Fruit fly (Drosophila melanogaster): ENCODE data around the gene Plap.

Gene Plap

DNA sequence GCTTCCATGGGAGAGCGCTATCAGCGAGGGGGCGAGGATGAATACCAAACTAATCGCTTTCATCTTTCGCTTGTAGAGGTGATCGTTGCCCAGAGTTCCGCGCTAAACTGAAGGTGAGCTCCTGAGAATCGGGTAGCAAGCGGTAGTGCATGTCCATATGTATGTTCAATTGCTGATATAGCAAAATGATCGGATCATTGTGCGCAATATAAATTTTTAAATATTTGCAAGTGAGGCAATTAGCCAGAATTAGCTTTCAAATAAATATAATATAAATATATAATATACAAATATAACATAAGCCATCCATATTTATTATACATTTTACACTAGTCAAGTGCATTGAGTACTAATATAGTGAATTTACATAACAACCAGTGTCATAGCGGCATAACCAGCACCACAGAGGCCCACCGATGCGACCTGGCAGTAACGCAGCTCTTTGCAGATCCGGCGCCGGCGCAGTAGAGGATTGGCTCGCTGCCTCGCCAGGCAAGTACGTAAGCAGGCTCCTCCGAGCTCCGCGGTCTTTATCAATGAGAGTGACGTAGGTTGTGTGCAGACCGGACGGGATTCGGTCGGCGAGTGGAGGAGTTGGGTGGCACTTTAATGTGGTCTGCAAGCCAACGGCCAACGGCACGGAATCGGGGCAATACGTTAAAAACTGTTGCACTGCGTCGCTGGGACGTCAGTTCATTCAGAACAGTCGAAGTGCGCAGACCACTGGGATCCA, 36.0 kb downstream of the Plap start, which contains the start of the genes Iris and CG4577:
Iris (minus strand) TSS at position 88 of the 733 bp plus-strand sequence.
CG4577 (plus strand) TSS at position 683 of the 733 bp plus-strand sequence.
- TF ChIP-seq Sin3A (optimal IDR thresholded peaks at IDR 0.05) (no peak), insv (optimal IDR thresholded peaks at IDR 0.05) (no peak), ttk (optimal IDR thresholded peaks at IDR 0.05) (no peak), psq (optimal IDR thresholded peaks at IDR 0.05) (no peak), Myc (optimal IDR thresholded peaks at IDR 0.05) (no peak), h (optimal IDR thresholded peaks at IDR 0.05) (no peak)

DNA sequence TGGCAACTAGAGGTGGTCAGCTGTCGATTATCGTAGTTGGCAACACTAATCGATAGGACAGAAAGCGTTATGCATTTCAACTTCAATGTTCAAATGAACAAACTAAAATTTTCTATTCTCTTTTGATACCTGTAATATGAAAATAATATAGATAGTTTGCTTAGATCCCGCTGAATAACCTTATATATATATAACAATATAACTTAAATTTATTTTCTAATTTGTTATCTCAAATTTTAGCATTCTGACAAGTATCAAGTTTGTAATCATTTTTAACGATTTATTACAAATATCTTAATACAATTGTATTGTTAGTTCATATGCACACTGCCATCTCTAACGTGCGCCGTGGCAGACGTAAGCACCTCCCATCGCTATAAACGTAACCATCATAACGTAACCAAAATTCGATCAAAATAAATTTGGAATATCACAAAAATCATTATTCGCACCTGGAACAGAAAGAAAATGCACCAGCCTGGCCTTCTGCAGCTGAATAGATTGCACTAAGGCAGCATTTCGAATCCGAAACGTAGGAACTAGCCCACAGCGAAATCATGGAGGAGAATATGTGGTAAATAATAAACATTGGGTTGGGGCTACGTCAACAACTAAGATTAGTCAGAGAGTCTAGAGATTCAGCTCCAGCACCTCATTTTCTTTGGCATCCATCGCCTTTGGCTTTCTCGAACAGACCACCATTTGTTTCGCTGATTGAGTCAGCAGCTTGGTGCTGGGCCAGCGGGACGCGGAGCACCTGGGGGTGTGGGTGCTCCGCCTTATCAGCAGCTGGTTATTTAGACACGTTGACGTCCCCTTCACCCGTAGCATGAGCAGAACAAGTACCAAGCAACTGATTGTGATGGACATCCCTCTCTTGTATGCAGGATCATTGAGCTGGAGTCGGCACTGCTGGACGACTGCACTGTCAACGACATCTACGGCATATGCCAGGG, 41.0 kb downstream of the Plap start, which contains the start of the genes Pino and TBC1D23:
Pino (minus strand) TSS at position 22 of the 956 bp plus-strand sequence.
TBC1D23 (plus strand) TSS at position 385 of the 956 bp plus-strand sequence.
- TF ChIP-seq Myc (optimal IDR thresholded peaks at IDR 0.05) (no peak), psq (optimal IDR thresholded peaks at IDR 0.05) (no peak)

DNA sequence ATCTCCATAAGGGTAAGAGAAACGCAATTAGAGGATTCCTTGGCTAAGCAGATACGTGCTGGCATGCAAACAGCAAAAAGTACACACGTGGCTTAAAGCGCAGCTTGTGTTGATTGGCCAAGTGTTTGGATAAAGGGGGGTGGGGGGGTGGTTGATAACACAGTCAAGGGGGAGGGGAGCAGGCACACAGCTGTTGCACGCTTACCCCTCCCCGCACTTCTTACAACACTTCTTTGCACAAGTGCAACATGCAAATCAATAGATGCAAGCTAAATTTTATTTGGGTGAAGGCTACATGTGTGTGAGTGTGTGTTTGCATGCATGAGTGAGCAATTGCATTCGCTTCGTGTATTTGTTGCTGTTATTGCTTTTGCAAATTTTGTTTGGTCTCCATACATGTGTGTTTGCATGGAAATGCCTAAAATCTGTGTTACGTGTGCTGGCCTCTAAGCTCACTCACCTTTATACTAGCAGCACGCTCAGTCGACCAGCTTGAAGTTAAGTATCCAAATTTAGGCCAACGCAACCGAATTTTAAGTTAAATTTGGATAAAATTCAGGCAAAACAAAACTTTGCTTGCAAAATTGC, 41.7 kb downstream of the Plap start:
- TF ChIP-seq h (optimal IDR thresholded peaks at IDR 0.05): no peak

DNA sequence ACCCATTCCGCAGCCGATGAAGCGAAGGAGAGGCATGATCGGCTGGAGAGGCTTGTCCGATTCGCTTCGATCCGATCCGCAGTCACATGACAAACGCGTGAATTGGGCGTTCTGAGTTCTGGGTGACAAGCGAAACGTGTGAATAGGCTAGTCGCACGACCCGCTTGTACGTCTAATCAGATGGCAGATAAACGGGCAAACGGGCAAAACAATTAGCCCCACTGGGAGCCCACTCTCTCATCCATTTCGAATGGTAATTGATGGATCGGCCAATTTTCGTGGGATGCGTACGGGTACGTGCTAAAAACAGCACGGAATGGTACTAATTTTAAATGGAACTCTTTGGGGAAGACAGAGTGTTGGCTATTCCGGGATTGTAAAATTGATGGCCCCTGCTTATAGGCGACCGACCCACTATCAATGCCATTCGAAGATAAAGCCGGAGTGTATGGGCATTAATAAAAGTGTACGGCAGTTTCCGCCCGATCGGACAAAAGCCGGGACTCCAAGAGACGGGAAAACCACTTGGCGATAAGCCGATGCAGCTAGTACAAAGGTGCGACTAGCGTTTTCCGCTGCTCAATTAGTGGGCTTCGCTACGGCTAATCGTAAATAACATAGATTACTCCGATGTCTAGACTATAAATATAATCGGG, 42.6 kb downstream of the Plap start:
- TF ChIP-seq ttk (optimal IDR thresholded peaks at IDR 0.05) (no peak), psq (optimal IDR thresholded peaks at IDR 0.05) (no peak), Sin3A (optimal IDR thresholded peaks at IDR 0.05) (no peak)

DNA sequence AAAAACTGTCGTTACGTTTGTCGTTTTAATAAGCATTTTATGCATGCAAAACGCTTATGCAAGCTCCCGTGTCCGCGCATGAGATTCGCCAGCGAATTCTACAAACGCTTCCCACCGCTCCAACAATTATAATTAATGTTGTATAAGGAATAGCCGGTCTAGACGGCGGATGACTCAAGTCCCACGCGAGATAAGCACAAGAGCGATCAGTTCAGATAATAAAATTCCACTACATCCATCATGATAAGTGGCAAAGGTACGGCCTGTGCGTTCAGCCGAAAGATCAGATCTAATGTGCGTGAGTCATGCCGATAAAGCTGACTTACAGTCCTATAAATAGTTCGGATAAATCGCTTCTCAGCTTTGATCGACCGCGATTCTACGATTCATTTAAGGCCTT, 43.6 kb downstream of the Plap start:
- no peak for TF ChIP-seq ttk (optimal IDR thresholded peaks at IDR 0.05)
- no peak for TF ChIP-seq psq (optimal IDR thresholded peaks at IDR 0.05)
- TF ChIP-seq Myc (optimal IDR thresholded peaks at IDR 0.05): no peak
- no peak for TF ChIP-seq h (optimal IDR thresholded peaks at IDR 0.05)
- TF ChIP-seq insv (optimal IDR thresholded peaks at IDR 0.05): no peak
- no peak for TF ChIP-seq Sin3A (optimal IDR thresholded peaks at IDR 0.05)

DNA sequence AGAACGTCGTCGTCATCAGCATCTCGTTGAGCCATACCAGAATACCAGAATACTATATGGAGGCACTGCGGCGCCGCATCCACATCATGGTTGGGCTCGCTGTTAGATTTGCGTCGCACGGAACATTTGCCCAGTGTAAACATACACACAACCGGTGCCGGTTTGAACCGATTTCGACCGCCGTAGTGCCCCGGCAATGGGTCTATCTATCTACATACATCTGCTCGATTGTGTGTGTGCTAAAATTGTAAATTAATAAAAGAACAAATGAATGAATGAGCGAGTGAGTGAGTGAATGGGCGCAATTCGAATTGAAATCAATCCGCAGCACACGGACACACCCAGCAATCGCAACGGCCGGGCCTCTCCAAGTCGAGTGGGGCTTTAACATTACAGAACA, 44.7 kb downstream of the Plap start:
- TF ChIP-seq h (optimal IDR thresholded peaks at IDR 0.05) (no peak), insv (optimal IDR thresholded peaks at IDR 0.05) (no peak), Sin3A (optimal IDR thresholded peaks at IDR 0.05) (no peak), psq (optimal IDR thresholded peaks at IDR 0.05) (no peak), Myc (optimal IDR thresholded peaks at IDR 0.05) (no peak), ttk (optimal IDR thresholded peaks at IDR 0.05) (no peak)

DNA sequence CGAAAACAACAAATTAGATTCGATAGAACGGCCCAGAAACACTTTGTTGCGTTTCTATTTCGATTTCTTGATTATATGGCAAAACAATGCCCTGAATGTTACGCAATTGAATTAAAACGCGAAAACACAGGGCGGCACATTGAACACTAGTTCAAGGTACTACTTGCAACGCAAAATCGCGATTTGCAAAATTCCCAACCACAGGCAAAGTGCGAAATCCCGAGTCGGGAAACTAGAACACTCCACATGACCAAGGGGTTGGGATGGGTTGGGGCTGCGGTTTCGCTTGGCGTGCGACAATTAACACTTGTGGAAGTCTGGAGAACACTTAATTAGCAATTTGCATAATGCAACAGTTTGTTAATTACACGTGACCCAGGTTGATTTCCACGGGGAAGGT, 45.9 kb downstream of the Plap start:
- TF ChIP-seq Myc (optimal IDR thresholded peaks at IDR 0.05) (no peak), ttk (optimal IDR thresholded peaks at IDR 0.05) (no peak), h (optimal IDR thresholded peaks at IDR 0.05) (no peak), psq (optimal IDR thresholded peaks at IDR 0.05) (no peak), Sin3A (optimal IDR thresholded peaks at IDR 0.05) (no peak), insv (optimal IDR thresholded peaks at IDR 0.05) (no peak)

DNA sequence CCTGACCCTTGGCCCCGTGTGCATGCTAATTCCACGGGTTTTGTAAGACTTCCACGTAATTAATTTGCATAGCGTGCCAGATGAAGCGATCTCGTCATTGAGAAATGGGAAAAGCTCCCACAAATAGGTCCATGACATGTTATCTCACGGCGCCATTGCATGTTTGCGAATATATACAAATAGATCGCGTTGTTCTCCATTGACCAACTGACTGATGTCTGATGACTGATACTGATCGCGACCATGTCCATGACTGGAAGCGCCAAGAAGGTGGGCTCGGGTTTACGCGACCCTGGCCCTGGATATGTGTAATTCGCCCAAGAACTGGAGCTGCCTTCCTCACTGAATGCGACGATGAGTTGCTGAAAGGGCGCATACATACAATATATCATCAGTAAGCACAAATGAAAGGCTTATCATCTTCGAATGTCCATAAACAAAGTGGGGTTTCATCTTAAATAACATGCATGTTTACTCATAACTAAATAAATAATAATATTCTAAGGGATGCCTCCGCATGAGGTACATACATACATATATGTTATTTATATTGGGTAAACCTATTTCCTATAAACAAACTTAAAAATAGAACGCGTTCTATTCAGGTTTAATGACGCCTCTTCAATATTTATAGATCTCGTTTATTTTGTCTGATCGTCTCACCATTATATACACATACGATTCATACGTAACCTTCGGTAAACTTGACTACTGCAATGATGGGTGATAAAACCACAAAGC, 46.9 kb downstream of the Plap start:
- no peak for TF ChIP-seq Sin3A (optimal IDR thresholded peaks at IDR 0.05)
- no peak for TF ChIP-seq insv (optimal IDR thresholded peaks at IDR 0.05)
- no peak for TF ChIP-seq h (optimal IDR thresholded peaks at IDR 0.05)
- TF ChIP-seq psq (optimal IDR thresholded peaks at IDR 0.05): no peak
- no peak for TF ChIP-seq Myc (optimal IDR thresholded peaks at IDR 0.05)
- no peak for TF ChIP-seq ttk (optimal IDR thresholded peaks at IDR 0.05)

DNA sequence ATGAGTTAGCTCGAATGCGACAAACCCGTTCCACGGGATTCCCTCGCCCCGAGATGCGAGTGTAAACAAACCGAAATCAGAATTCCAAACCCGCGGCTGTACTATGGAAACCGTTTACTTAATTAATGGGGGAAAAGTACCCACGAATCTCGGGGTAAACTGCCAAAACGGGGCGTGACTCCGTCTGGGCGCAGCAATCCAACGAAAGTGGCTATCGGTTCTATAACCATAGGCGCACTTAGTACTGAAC, 47.5 kb downstream of the Plap start:
- TF ChIP-seq Sin3A (optimal IDR thresholded peaks at IDR 0.05) (no peak), h (optimal IDR thresholded peaks at IDR 0.05) (no peak), ttk (optimal IDR thresholded peaks at IDR 0.05) (no peak), insv (optimal IDR thresholded peaks at IDR 0.05) (no peak)

DNA sequence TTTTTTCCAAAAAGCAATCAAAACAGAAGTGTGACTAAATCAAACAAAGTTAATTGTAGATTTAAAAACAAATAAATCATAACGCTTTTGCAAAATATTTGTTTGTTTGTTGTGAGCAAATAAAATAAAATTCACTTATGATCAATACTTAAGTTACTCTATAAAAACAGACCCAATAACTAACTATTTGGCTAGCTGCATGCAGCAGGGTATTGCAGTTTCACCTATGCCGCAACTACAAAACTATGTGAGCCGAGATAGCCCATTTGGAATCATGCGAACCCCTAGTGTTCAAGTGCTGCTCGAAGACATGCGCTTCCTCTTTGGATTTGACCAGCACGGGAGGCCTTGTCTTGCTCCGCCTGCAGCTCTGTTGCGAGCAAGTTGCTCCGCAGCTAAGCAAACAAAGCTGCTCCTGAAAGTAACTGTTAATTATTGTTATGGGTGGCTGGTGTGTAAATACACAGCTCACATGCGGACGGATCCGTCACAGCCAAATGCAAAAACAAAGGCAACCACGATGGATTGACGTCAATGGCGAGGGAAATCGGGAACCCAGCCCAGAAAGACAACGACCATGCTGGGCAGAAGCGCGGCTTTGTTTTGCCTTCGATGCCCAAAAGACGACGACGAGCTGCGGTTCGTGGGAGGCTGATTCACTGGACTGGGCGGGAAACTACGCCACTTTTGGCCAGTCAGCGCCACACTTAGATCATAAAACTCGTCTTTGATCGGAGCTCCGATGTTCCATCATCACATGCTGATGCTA, 48.0 kb downstream of the Plap start:
- TF ChIP-seq Myc (optimal IDR thresholded peaks at IDR 0.05) (no peak), insv (optimal IDR thresholded peaks at IDR 0.05) (no peak), h (optimal IDR thresholded peaks at IDR 0.05) (no peak)

DNA sequence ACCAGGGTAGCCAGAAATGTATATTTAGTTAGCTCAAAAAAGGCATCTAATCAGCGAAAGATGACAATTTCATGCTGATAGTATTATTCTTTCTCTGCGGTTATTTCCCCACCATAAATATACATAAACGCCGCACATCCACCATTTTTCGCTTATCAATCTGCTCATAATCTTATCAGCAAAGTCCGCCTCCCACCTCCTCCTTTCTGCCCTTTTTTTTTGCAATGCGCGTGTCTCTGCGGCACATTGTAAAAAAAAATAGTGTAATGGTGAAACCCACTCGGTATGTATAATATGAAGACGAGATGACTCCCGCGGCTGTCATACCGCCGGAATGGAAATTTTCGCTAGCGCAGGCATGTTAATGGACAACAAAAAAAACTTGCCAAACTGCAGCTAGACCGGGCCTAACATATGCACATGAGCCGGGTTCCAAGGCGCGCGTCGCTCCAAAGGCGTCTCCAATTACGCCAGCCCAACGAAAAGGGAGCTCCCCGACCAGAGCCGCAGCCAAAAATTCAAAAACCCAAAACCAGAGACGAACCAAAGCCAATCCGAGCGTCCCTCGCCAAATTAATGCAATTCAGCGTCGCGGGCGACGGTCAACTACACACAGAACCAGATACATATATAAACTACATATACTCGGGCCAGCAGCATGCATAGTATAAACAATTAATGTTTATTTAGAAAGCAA, 49.8 kb downstream of the Plap start:
- TF ChIP-seq Sin3A (optimal IDR thresholded peaks at IDR 0.05): no peak
- TF ChIP-seq h (optimal IDR thresholded peaks at IDR 0.05): no peak
- TF ChIP-seq insv (optimal IDR thresholded peaks at IDR 0.05): no peak
- TF ChIP-seq Myc (optimal IDR thresholded peaks at IDR 0.05): no peak
- TF ChIP-seq ttk (optimal IDR thresholded peaks at IDR 0.05): no peak
- TF ChIP-seq psq (optimal IDR thresholded peaks at IDR 0.05): no peak
